Worm (Caenorhabditis elegans) whole organism, L1 larva: ENCODE measurements around the gene cls-3.

Source experiments
- fkh-4 ChIP-seq: sonication (generic microtip); optimal IDR thresholded peaks from 2 replicates; lab custom pipeline; 2016; ENCODE audit warnings: missing compliant biosample characterization, missing genetic modification characterization, borderline replicate concordance
- irx-1 ChIP-seq: sonication (generic microtip); optimal IDR thresholded peaks from 2 replicates; lab custom pipeline; 2016; ENCODE audit warnings: missing genetic modification characterization, missing compliant biosample characterization
- tlp-1 ChIP-seq: fragments of 150-350 bp; optimal IDR thresholded peaks from 2 replicates; lab custom pipeline; 2014; ENCODE audit warnings: missing biosample characterization, missing genetic modification characterization

DNA sequence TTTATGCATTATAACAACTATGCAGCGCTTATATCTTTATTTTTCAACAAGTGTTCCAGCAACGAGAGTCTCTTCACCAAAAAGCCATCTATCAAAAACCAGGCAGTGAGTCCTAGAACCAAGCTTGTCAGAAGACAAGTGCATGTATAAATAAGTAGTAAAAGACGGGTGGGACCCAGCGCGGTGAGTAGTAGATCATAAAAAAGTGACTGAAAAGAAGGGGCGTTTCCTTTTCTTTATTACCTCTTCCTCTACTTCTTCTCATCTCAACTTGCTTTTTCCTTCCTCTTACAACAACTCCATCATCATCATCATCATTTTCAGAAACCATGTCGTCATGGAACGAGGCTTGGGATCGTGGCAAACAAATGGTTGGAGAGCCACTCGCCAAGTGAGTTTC lies 54.3 kb downstream of the cls-3 start, which contains the start of gene eat-4:
- TF ChIP-seq tlp-1 (tag; lab: Kevin White, UChicago) (no peak), irx-1 (no peak), fkh-4 (tag; lab: Kevin White, UChicago) (no peak)
